Worm (Caenorhabditis elegans): ENCODE results near the gene zig-3.

DNA sequence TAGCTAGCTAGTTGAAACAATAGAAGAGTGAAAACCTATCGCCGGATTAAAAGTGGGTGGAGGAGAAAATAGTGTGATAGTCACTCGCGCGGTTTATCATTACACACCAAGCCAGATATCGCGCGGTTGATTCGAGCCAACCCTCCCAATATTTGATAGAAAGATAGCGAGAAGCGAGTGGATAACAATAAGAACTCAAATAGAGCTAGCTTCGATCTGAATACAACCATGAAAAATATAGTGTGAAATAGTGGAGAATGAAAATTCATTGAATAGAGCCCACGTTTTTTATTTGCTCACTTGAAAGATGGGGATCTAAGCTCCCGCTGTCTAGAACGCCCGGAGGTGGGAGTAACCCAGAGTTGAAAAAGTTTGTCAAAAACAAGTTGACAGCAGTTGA is 14.4 kb downstream of the zig-3 start, which contains the start of gene tnt-3:
- TF ChIP-seq sox-2 (GFP tag; IDR thresholded peaks at IDR 0.05) (no peak), ztf-16 (tag; optimal IDR thresholded peaks at IDR 0.05) (no peak)

All from whole organism, late embryonic.